Fruit fly (Drosophila melanogaster) whole organism, wandering third instar larva: Measurements from ENCODE around the gene CG14882.

Source experiments
- Dfd ChIP-seq: fragments of >200 bp; optimal IDR thresholded peaks from 2 replicates; lab custom pipeline; 2017; ENCODE audit warnings: missing biosample characterization, missing genetic modification characterization
- h ChIP-seq: fragments of 200-800 bp; sonication (Bioruptor generic); optimal IDR thresholded peaks from 3 replicates; lab custom pipeline; 2016; ENCODE audit warnings: missing biosample characterization, mild to moderate bottlenecking, missing genetic modification characterization
- lola ChIP-seq: fragments of >200 bp; optimal IDR thresholded peaks from 2 replicates; lab custom pipeline; 2017; ENCODE audit warnings: missing biosample characterization, missing genetic modification characterization
- psq ChIP-seq: fragments of 200-800 bp; sonication (Bioruptor generic); optimal IDR thresholded peaks from 3 replicates; lab custom pipeline; 2017; ENCODE audit warnings: missing biosample characterization, mild to moderate bottlenecking, missing genetic modification characterization, moderate library complexity

DNA sequence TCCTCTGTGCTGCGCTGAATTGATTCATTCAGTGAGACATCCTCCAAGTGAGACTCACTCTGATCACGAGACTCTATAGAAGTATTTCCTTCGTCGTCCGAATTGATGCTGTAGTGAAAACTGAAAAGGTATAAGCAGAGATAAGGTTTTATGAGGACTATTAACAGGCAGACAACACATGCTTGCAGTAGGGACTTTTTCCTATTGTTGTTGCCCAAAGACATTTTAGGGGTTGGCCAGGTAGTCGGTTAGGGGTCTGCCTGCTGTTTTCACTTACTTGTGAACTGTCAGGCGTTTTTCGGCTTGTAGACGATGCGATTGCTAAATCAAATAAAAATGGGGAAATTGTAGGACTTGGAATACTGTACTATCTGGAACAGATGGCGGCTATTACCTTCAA is 25.5 kb downstream of the CG14882 start:
- TF ChIP-seq h (GFP tag; lab: Kevin White, UChicago) (no peak), Dfd (GFP tag; lab: Kevin White, UChicago) (no peak), lola (GFP tag; lab: Kevin White, UChicago) (no peak), psq (GFP tag; lab: Kevin White, UChicago) (no peak)
